Worm (Caenorhabditis elegans): ENCODE measurements around the gene nhr-34.

ce11 chrIV:9622272-9622671, 53.2 kb downstream of the nhr-34 start, which contains the start of gene W09C2.7:
- no peak for TF ChIP-seq fkh-10 (GFP tag; optimal IDR thresholded peaks at IDR 0.05)
- no peak for TF ChIP-seq skn-1 (tag; optimal IDR thresholded peaks at IDR 0.05)
- TF ChIP-seq ceh-8 (GFP tag; optimal IDR thresholded peaks at IDR 0.05) = no peak
- TF ChIP-seq lsy-2 (tag; optimal IDR thresholded peaks at IDR 0.05) = no peak
- TF ChIP-seq nhr-28 (tag; optimal IDR thresholded peaks at IDR 0.05) = no peak
- no peak for TF ChIP-seq ces-1 (GFP tag; optimal IDR thresholded peaks at IDR 0.05)
- TF ChIP-seq tbx-2 (tag; optimal IDR thresholded peaks at IDR 0.05) = no peak
- TF ChIP-seq snpc-4 (tag; optimal IDR thresholded peaks at IDR 0.05) = no peak
- TF ChIP-seq elt-2 (tag; optimal IDR thresholded peaks at IDR 0.05) = no peak
- TF ChIP-seq nhr-12 (tag; optimal IDR thresholded peaks at IDR 0.05) = no peak
- TF ChIP-seq ztf-11 (tag; optimal IDR thresholded peaks at IDR 0.05) = no peak
- no peak for TF ChIP-seq elt-3 (tag; optimal IDR thresholded peaks at IDR 0.05)
